Worm (Caenorhabditis elegans): ENCODE results near the gene nhr-25.
A peak's percentile ranks its signal among the peaks of the same experiment; 100 is the strongest.

The nhr-25 gene

ce11 chrX:13011897-13012296, 3.6 kb downstream of the nhr-25 start:
- TF ChIP-seq jun-1 (tag; optimal IDR thresholded peaks at IDR 0.05) (no peak), elt-1 (tag; optimal IDR thresholded peaks at IDR 0.05) (peak; percentile 81), nhr-25 (tag; optimal IDR thresholded peaks at IDR 0.05) (peak; percentile 46)

DNA sequence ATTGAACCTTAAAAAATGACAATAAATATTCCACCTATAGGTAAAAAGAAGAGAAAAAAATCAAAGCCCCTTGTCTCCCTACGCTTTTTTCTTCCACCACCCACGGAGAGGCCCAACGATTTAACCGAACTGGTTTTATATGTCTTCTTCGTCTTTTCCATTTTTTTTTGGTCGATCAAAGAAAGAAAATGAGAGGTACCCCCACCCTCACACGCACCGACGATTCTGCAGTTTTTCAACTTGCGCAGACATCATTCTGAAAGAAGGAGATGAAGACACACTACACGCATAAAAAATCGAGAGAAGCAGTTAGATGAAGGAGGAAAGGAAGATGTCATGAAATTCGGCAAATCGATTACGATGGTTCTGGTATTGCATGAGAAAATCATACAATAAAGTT, 6.0 kb downstream of the nhr-25 start:
- TF ChIP-seq nhr-25 (tag; optimal IDR thresholded peaks at IDR 0.05) (peak; percentile 94), elt-2 (tag; optimal IDR thresholded peaks at IDR 0.05) (no peak), nfya-1 (tag; optimal IDR thresholded peaks at IDR 0.05; ENCODE audit: insufficient read depth) (peak; percentile 1), R02D3.7 (tag; optimal IDR thresholded peaks at IDR 0.05) (no peak), nhr-11 (tag; optimal IDR thresholded peaks at IDR 0.05) (no peak), ceh-28 (tag; optimal IDR thresholded peaks at IDR 0.05) (no peak), elt-1 (tag; optimal IDR thresholded peaks at IDR 0.05) (no peak), mml-1 (tag; optimal IDR thresholded peaks at IDR 0.05) (no peak)

- peak; percentile 54 for TF ChIP-seq nhr-25 (tag; optimal IDR thresholded peaks at IDR 0.05)
- TF ChIP-seq nhr-237 (tag; optimal IDR thresholded peaks at IDR 0.05), result no peak
- no peak for TF ChIP-seq ZK546.5 (tag; optimal IDR thresholded peaks at IDR 0.05)
- TF ChIP-seq aly-2 (tag; optimal IDR thresholded peaks at IDR 0.05), result no peak
These were observed 8.0 kb downstream of the nhr-25 start for ce11 chrX:13016290-13016689.

- TF ChIP-seq fos-1 (tag; optimal IDR thresholded peaks at IDR 0.05) (no peak), R02D3.7 (tag; optimal IDR thresholded peaks at IDR 0.05) (no peak), daf-12 (tag; optimal IDR thresholded peaks at IDR 0.05) (no peak)
These were observed 13.2 kb downstream of the nhr-25 start for ce11 chrX:13021446-13021845.

ce11 chrX:13032610-13033009, 24.3 kb downstream of the nhr-25 start, which contains the start of gene npr-10:
npr-10 (minus strand) TSS chrX:13032710.
- TF ChIP-seq mml-1 (tag; optimal IDR thresholded peaks at IDR 0.05), result no peak
- no peak for TF ChIP-seq zag-1 (tag; optimal IDR thresholded peaks at IDR 0.05)

ce11 chrX:13033850-13034249, 25.6 kb downstream of the nhr-25 start:
- TF ChIP-seq ztf-4 (tag; optimal IDR thresholded peaks at IDR 0.05) (no peak), ceh-16 (tag; optimal IDR thresholded peaks at IDR 0.05) (no peak), lsy-12 (tag; optimal IDR thresholded peaks at IDR 0.05) (no peak), nhr-23 (tag; optimal IDR thresholded peaks at IDR 0.05) (no peak), nhr-11 (tag; optimal IDR thresholded peaks at IDR 0.05) (no peak), lin-15B (tag; optimal IDR thresholded peaks at IDR 0.05) (no peak), nhr-12 (tag; optimal IDR thresholded peaks at IDR 0.05) (no peak), unc-62 (GFP tag; optimal IDR thresholded peaks at IDR 0.05) (no peak), egl-5 (tag; optimal IDR thresholded peaks at IDR 0.05) (no peak), ceh-82 (tag; optimal IDR thresholded peaks at IDR 0.05) (no peak), mdl-1 (tag; optimal IDR thresholded peaks at IDR 0.05) (no peak), unc-39 (tag; optimal IDR thresholded peaks at IDR 0.05) (no peak), pqm-1 (tag; optimal IDR thresholded peaks at IDR 0.05) (no peak), elt-2 (tag; optimal IDR thresholded peaks at IDR 0.05) (no peak), nhr-77 (tag; optimal IDR thresholded peaks at IDR 0.05) (no peak), aly-2 (tag; optimal IDR thresholded peaks at IDR 0.05) (no peak), egl-27 (tag; optimal IDR thresholded peaks at IDR 0.05) (no peak)

DNA sequence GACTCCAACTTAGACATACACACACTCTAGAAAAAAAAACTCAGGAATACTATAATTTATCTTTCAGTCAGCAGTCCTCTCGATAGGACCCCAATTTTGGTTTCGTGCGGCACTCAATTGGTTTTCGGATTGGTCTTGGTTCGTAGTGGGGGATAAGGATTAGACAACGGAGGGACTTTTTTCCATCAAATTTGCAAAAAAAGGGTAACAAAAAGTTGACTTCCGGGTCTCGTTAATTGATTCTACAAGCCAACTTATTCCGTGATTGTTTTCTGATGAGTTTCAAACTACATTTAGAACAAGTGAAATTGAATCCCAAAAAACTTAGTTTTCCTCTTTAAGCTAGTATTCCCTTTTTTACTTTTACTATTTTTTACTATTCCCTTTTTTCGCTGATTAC, 26.0 kb downstream of the nhr-25 start:
- TF ChIP-seq daf-12 (tag; optimal IDR thresholded peaks at IDR 0.05) (no peak), zag-1 (tag; optimal IDR thresholded peaks at IDR 0.05) (no peak)

- TF ChIP-seq lsy-12 (tag; optimal IDR thresholded peaks at IDR 0.05), result peak; percentile 79
- TF ChIP-seq hmg-11 (tag; optimal IDR thresholded peaks at IDR 0.05), result peak; percentile 20
- TF ChIP-seq tbx-2 (tag; optimal IDR thresholded peaks at IDR 0.05), result no peak
- no peak for TF ChIP-seq snpc-4 (tag; optimal IDR thresholded peaks at IDR 0.05)
- TF ChIP-seq nfya-1 (tag; optimal IDR thresholded peaks at IDR 0.05; ENCODE audit: insufficient read depth), result peak; percentile 29
- TF ChIP-seq pha-4 (tag; optimal IDR thresholded peaks at IDR 0.05), result peak; percentile 48
- no peak for TF ChIP-seq fos-1 (tag; optimal IDR thresholded peaks at IDR 0.05)
- no peak for TF ChIP-seq elt-3 (tag; optimal IDR thresholded peaks at IDR 0.05)
- peak; percentile 54 for TF ChIP-seq elt-2 (tag; optimal IDR thresholded peaks at IDR 0.05)
- no peak for TF ChIP-seq R02D3.7 (tag; optimal IDR thresholded peaks at IDR 0.05)
- peak; percentile 76 for TF ChIP-seq nhr-43 (tag; optimal IDR thresholded peaks at IDR 0.05; ENCODE audit: poor library complexity, severe bottlenecking)
- TF ChIP-seq nhr-25 (tag; optimal IDR thresholded peaks at IDR 0.05), result peak; percentile 40
- TF ChIP-seq egl-27 (tag; optimal IDR thresholded peaks at IDR 0.05), result no peak
- TF ChIP-seq nhr-12 (tag; optimal IDR thresholded peaks at IDR 0.05), result no peak
These were observed 30.5 kb downstream of the nhr-25 start for ce11 chrX:13038791-13039190.
